Fruit fly (Drosophila melanogaster) Kc167 (cell line): ENCODE results near the gene rst.

Experiments
- Myc ChIP-seq: fragments of >200 bp; optimal IDR thresholded peaks from 2 replicates; lab custom pipeline; 2017; ENCODE audit warnings: missing external identifiers
- Sin3A ChIP-seq: fragments of >200 bp; optimal IDR thresholded peaks from 2 replicates; lab custom pipeline; 2018; ENCODE audit warnings: missing external identifiers
- h ChIP-seq: fragments of >200 bp; optimal IDR thresholded peaks from 3 replicates; lab custom pipeline; 2018; ENCODE audit warnings: missing external identifiers
- insv ChIP-seq: fragments of >200 bp; optimal IDR thresholded peaks from 3 replicates; lab custom pipeline; 2018; ENCODE audit warnings: missing external identifiers
- psq ChIP-seq: fragments of >200 bp; optimal IDR thresholded peaks from 2 replicates; lab custom pipeline; 2017; ENCODE audit warnings: missing external identifiers
- ttk ChIP-seq: sonication (Bioruptor generic); optimal IDR thresholded peaks from 2 replicates; lab custom pipeline; 2017; ENCODE audit warnings: missing external identifiers

The rst gene

dm6 chrX:2949114-2949513 lies 24.5 kb downstream of the rst start:
- TF ChIP-seq Sin3A (no peak), insv (lab: Kevin White, UChicago) (no peak), psq (no peak), ttk (lab: Kevin White, UChicago) (no peak), Myc (no peak), h (lab: Kevin White, UChicago) (no peak)

dm6 chrX:2947545-2948072 lies 26.0 kb downstream of the rst start, which contains the start of gene CG3603:
TSS of gene CG3603 (plus strand) at chrX:2948034.
- TF ChIP-seq Myc (no peak), insv (lab: Kevin White, UChicago) (no peak), h (lab: Kevin White, UChicago) (no peak), Sin3A (no peak), ttk (lab: Kevin White, UChicago) (no peak), psq (no peak)

dm6 chrX:2946794-2947193 lies 26.8 kb downstream of the rst start, which contains the start of gene CG17959:
TSS of gene CG17959 (plus strand) at chrX:2947094.
- TF ChIP-seq psq (no peak), Myc (no peak), Sin3A (no peak), insv (lab: Kevin White, UChicago) (no peak), ttk (lab: Kevin White, UChicago) (no peak), h (lab: Kevin White, UChicago) (no peak)

- TF ChIP-seq Myc (no peak), h (lab: Kevin White, UChicago) (no peak), ttk (lab: Kevin White, UChicago) (no peak), psq (no peak)
Measured at dm6 chrX:2945103-2945502, 28.5 kb downstream of the rst start, which contains the start of gene CG14423. TSS of gene CG14423 (plus strand) at chrX:2945403.

dm6 chrX:2943086-2943485 lies 30.5 kb downstream of the rst start, which contains the start of gene CG14422:
TSS of gene CG14422 (plus strand) at chrX:2943386.
- TF ChIP-seq Sin3A, result no peak
- no peak for TF ChIP-seq psq
- TF ChIP-seq h (lab: Kevin White, UChicago), result no peak
- no peak for TF ChIP-seq Myc
- TF ChIP-seq insv (lab: Kevin White, UChicago), result no peak
- no peak for TF ChIP-seq ttk (lab: Kevin White, UChicago)

dm6 chrX:2941108-2941507 lies 32.5 kb downstream of the rst start, which contains the start of gene CG14421:
TSS of gene CG14421 (plus strand) at chrX:2941408.
- TF ChIP-seq ttk (lab: Kevin White, UChicago), result no peak
- no peak for TF ChIP-seq h (lab: Kevin White, UChicago)
- no peak for TF ChIP-seq insv (lab: Kevin White, UChicago)
- no peak for TF ChIP-seq Sin3A
- no peak for TF ChIP-seq Myc
- TF ChIP-seq psq, result no peak

dm6 chrX:2938556-2938955 lies 35.1 kb downstream of the rst start, which contains the start of gene CG14420:
TSS of gene CG14420 (plus strand) at chrX:2938856.
- TF ChIP-seq h (lab: Kevin White, UChicago) (no peak), insv (lab: Kevin White, UChicago) (no peak), psq (no peak), Sin3A (no peak), ttk (lab: Kevin White, UChicago) (no peak), Myc (no peak)

dm6 chrX:2936727-2937126 lies 36.9 kb downstream of the rst start, which contains the start of gene CG3598:
TSS of gene CG3598 (plus strand) at chrX:2937027.
- TF ChIP-seq psq, result no peak
- TF ChIP-seq Sin3A, result no peak
- TF ChIP-seq Myc, result no peak
- no peak for TF ChIP-seq ttk (lab: Kevin White, UChicago)
- TF ChIP-seq insv (lab: Kevin White, UChicago), result no peak
- TF ChIP-seq h (lab: Kevin White, UChicago), result no peak

dm6 chrX:2934827-2935226 lies 38.8 kb downstream of the rst start, which contains the start of gene CG3592:
TSS of gene CG3592 (plus strand) at chrX:2935127.
- TF ChIP-seq ttk (lab: Kevin White, UChicago) (no peak), h (lab: Kevin White, UChicago) (no peak), Myc (no peak), psq (no peak), Sin3A (no peak), insv (lab: Kevin White, UChicago) (no peak)

dm6 chrX:2929496-2929895 lies 44.1 kb downstream of the rst start, which contains the start of gene CG32793:
TSS of gene CG32793 (plus strand) at chrX:2929796.
- TF ChIP-seq Myc (no peak), h (lab: Kevin White, UChicago) (no peak), Sin3A (no peak), psq (no peak), insv (lab: Kevin White, UChicago) (no peak), ttk (lab: Kevin White, UChicago) (no peak)

dm6 chrX:2927158-2927557 lies 46.5 kb downstream of the rst start, which contains the start of gene CG14424:
TSS of gene CG14424 (minus strand) at chrX:2927258.
- TF ChIP-seq ttk (lab: Kevin White, UChicago), result no peak
- TF ChIP-seq h (lab: Kevin White, UChicago), result no peak
- TF ChIP-seq Sin3A, result no peak
- no peak for TF ChIP-seq psq
- no peak for TF ChIP-seq Myc
- TF ChIP-seq insv (lab: Kevin White, UChicago), result no peak

- TF ChIP-seq h (lab: Kevin White, UChicago) (no peak), psq (no peak), insv (lab: Kevin White, UChicago) (no peak), Sin3A (no peak), Myc (no peak), ttk (lab: Kevin White, UChicago) (no peak)
Measured at dm6 chrX:2919742-2920141, 53.9 kb downstream of the rst start, which contains the start of gene CG3588. TSS of gene CG3588 (plus strand) at chrX:2919770.

- no peak for TF ChIP-seq Myc
- TF ChIP-seq h (lab: Kevin White, UChicago), result no peak
- no peak for TF ChIP-seq psq
- no peak for TF ChIP-seq insv (lab: Kevin White, UChicago)
- no peak for TF ChIP-seq Sin3A
- TF ChIP-seq ttk (lab: Kevin White, UChicago), result no peak
Measured at dm6 chrX:2918551-2918950, 55.1 kb downstream of the rst start.
